Worm (Caenorhabditis elegans): ENCODE data around the gene cdc-48.2.

Gene cdc-48.2

ce11 chrII:8157991-8158390 lies 19.7 kb downstream of the cdc-48.2 start, which contains the start of gene pch-2 (continued):
- TF ChIP-seq ceh-90 (tag; optimal IDR thresholded peaks at IDR 0.05) (no peak), isw-1 (GFP tag; IDR thresholded peaks at IDR 0.05) (peak; percentile 29; the same call in 1 of the 2 replicates), nhr-20 (tag; optimal IDR thresholded peaks at IDR 0.05) (peak; percentile 61), rnt-1 (tag; optimal IDR thresholded peaks at IDR 0.05) (peak; percentile 66), swsn-7 (tag; optimal IDR thresholded peaks at IDR 0.05) (peak; percentile 48), lin-13 (GFP tag; optimal IDR thresholded peaks at IDR 0.05) (no peak), snu-23 (GFP tag; optimal IDR thresholded peaks at IDR 0.05) (peak; percentile 65), ets-5 (GFP tag; IDR thresholded peaks at IDR 0.05) (no peak), lin-14 (GFP tag; optimal IDR thresholded peaks at IDR 0.05) (peak; percentile 45), alr-1 (tag; optimal IDR thresholded peaks at IDR 0.05; ENCODE audit: borderline replicate concordance) (no peak), nhr-47 (tag; optimal IDR thresholded peaks at IDR 0.05) (peak; percentile 67), C04F5.9 (tag; optimal IDR thresholded peaks at IDR 0.05) (peak; percentile 64)

- TF ChIP-seq C34B4.2 (tag; optimal IDR thresholded peaks at IDR 0.05) (no peak), pax-3 (tag; optimal IDR thresholded peaks at IDR 0.05) (no peak), blmp-1 (tag; optimal IDR thresholded peaks at IDR 0.05) (no peak), lin-14 (GFP tag; optimal IDR thresholded peaks at IDR 0.05) (no peak), nhr-237 (tag; optimal IDR thresholded peaks at IDR 0.05) (no peak), aha-1 (tag; optimal IDR thresholded peaks at IDR 0.05) (no peak), isw-1 (GFP tag; IDR thresholded peaks at IDR 0.05) (no peak), nhr-47 (tag; optimal IDR thresholded peaks at IDR 0.05) (no peak)
Observed at ce11 chrII:8160916-8161315, 22.6 kb downstream of the cdc-48.2 start.

- TF ChIP-seq snpc-4 (tag; optimal IDR thresholded peaks at IDR 0.05) (no peak), sptf-1 (tag; optimal IDR thresholded peaks at IDR 0.05) (no peak), fkh-10 (GFP tag; optimal IDR thresholded peaks at IDR 0.05) (no peak), C04F5.9 (tag; optimal IDR thresholded peaks at IDR 0.05) (peak; percentile 13), tbx-2 (tag; optimal IDR thresholded peaks at IDR 0.05) (no peak), lin-35 (GFP tag; optimal IDR thresholded peaks at IDR 0.05) (peak; percentile 75 to 83), C34B4.2 (tag; optimal IDR thresholded peaks at IDR 0.05) (no peak), lin-15B (tag; optimal IDR thresholded peaks at IDR 0.05) (peak; percentile 84), snu-23 (GFP tag; optimal IDR thresholded peaks at IDR 0.05) (peak; percentile 56), xbp-1 (tag; optimal IDR thresholded peaks at IDR 0.05) (peak; percentile 25), aly-2 (tag; optimal IDR thresholded peaks at IDR 0.05) (no peak), nhr-71 (tag; optimal IDR thresholded peaks at IDR 0.05) (no peak), hlh-17 (GFP tag; optimal IDR thresholded peaks at IDR 0.05; ENCODE audit: borderline replicate concordance) (no peak), hlh-4 (tag; optimal IDR thresholded peaks at IDR 0.05) (no peak), unc-98 (GFP tag; IDR thresholded peaks at IDR 0.05) (no peak), rnt-1 (tag; optimal IDR thresholded peaks at IDR 0.05) (peak; percentile 34), unc-130 (tag; optimal IDR thresholded peaks at IDR 0.05) (no peak), unc-30 (tag; optimal IDR thresholded peaks at IDR 0.05) (no peak), irx-1 (tag; optimal IDR thresholded peaks at IDR 0.05) (no peak), mef-2 (tag; optimal IDR thresholded peaks at IDR 0.05) (no peak), lsy-2 (tag; optimal IDR thresholded peaks at IDR 0.05) (peak; percentile 47 to 88), Y116A8C.19 (tag; optimal IDR thresholded peaks at IDR 0.05; ENCODE audit: borderline replicate concordance) (no peak), ztf-4 (tag; optimal IDR thresholded peaks at IDR 0.05) (no peak), pqm-1 (tag; optimal IDR thresholded peaks at IDR 0.05) (no peak), lin-39 (tag; optimal IDR thresholded peaks at IDR 0.05) (no peak), jun-1 (tag; optimal IDR thresholded peaks at IDR 0.05) (no peak), ama-1 (optimal IDR thresholded peaks at IDR 0.05) (no peak), mdl-1 (tag; optimal IDR thresholded peaks at IDR 0.05) (no peak), blmp-1 (tag; optimal IDR thresholded peaks at IDR 0.05) (no peak), lin-13 (GFP tag; optimal IDR thresholded peaks at IDR 0.05) (peak; percentile 16), skn-1 (tag; optimal IDR thresholded peaks at IDR 0.05) (peak; percentile 68), elt-3 (tag; optimal IDR thresholded peaks at IDR 0.05) (no peak), sup-37 (GFP tag; optimal IDR thresholded peaks at IDR 0.05) (no peak), nhr-85 (tag) (peak; percentile 33), dsc-1 (tag; optimal IDR thresholded peaks at IDR 0.05) (no peak), nhr-84 (tag; optimal IDR thresholded peaks at IDR 0.05) (no peak), tlp-1 (tag; optimal IDR thresholded peaks at IDR 0.05) (no peak), swsn-7 (tag; optimal IDR thresholded peaks at IDR 0.05) (peak; percentile 14), aha-1 (tag; optimal IDR thresholded peaks at IDR 0.05) (no peak), ceh-63 (GFP tag; optimal IDR thresholded peaks at IDR 0.05) (no peak)
Observed at ce11 chrII:8162120-8162648, 23.9 kb downstream of the cdc-48.2 start, which contains the start of the genes emb-27 and rrf-3. Gene emb-27 (minus strand): TSS chrII:8162170. Gene rrf-3 (plus strand): TSS chrII:8162465.

Data from whole organism, L1 larva.